Worm (Caenorhabditis elegans) whole organism, mixed stage, embryonic: Measurements from ENCODE around the gene F49H6.8.

Experiments used
- M03D4.4 ChIP-seq: sonication (generic microtip); optimal IDR thresholded peaks from 2 replicates; lab custom pipeline; 2017; ENCODE audit warnings: mild to moderate bottlenecking, missing genetic modification characterization, missing compliant biosample characterization
- bed-3 ChIP-seq: fragments of 200-800 bp; sonication (Bioruptor generic); optimal IDR thresholded peaks from 3 replicates; lab custom pipeline; 2018; ENCODE audit warnings: mild to moderate bottlenecking, missing genetic modification characterization, moderate library complexity, missing compliant biosample characterization
- ceh-39 ChIP-seq: fragments of 150-350 bp; optimal IDR thresholded peaks from 2 replicates; lab custom pipeline; 2014; ENCODE audit warnings: missing biosample characterization, missing genetic modification characterization
- ceh-83 ChIP-seq: fragments of 200-800 bp; sonication (Bioruptor generic); optimal IDR thresholded peaks from 2 replicates; lab custom pipeline; 2018; ENCODE audit warnings: mild to moderate bottlenecking, missing genetic modification characterization, missing compliant biosample characterization
- ces-1 ChIP-seq: fragments of 150-350 bp; optimal IDR thresholded peaks from 2 replicates; lab custom pipeline; 2014; ENCODE audit warnings: missing biosample characterization, missing genetic modification reagents, missing genetic modification characterization
- cnd-1 ChIP-seq: fragments of 200-800 bp; sonication (Bioruptor generic); optimal IDR thresholded peaks from 2 replicates; lab custom pipeline; 2018; ENCODE audit warnings: mild to moderate bottlenecking, missing genetic modification characterization, missing compliant biosample characterization
- drap-1 ChIP-seq: fragments of 200-800 bp; sonication (Bioruptor generic); optimal IDR thresholded peaks from 3 replicates; lab custom pipeline; 2018; ENCODE audit warnings: mild to moderate bottlenecking, missing genetic modification characterization, missing compliant biosample characterization
- elt-1 ChIP-seq: sonication (generic microtip); optimal IDR thresholded peaks from 2 replicates; lab custom pipeline; 2017; ENCODE audit warnings: missing genetic modification characterization, mild to moderate bottlenecking, missing compliant biosample characterization, antibody characterized with exemption, moderate library complexity, borderline replicate concordance; ENCODE audit not compliant: insufficient read depth
- elt-3 ChIP-seq: fragments of 150-350 bp; optimal IDR thresholded peaks from 2 replicates; lab custom pipeline; 2014; ENCODE audit warnings: missing biosample characterization, missing genetic modification characterization
- flh-1 ChIP-seq: fragments of 200-800 bp; sonication (Bioruptor generic); optimal IDR thresholded peaks from 2 replicates; lab custom pipeline; 2018; ENCODE audit warnings: mild to moderate bottlenecking, missing genetic modification characterization, moderate library complexity, missing compliant biosample characterization
- ham-2 ChIP-seq: fragments of 200-800 bp; sonication (Bioruptor generic); optimal IDR thresholded peaks from 2 replicates; lab custom pipeline; 2018; ENCODE audit warnings: mild to moderate bottlenecking, missing genetic modification characterization, missing compliant biosample characterization
- lin-13 ChIP-seq: fragments of 150-350 bp; optimal IDR thresholded peaks from 2 replicates; lab custom pipeline; 2014; ENCODE audit warnings: missing biosample characterization, missing genetic modification characterization
- lin-32 ChIP-seq: fragments of 200-800 bp; sonication (Bioruptor generic); optimal IDR thresholded peaks from 2 replicates; lab custom pipeline; 2018; ENCODE audit warnings: mild to moderate bottlenecking, missing genetic modification characterization, missing compliant biosample characterization
- lsy-2 ChIP-seq: fragments of 150-350 bp; optimal IDR thresholded peaks from 2 replicates; lab custom pipeline; 2014; ENCODE audit warnings: missing biosample characterization, missing genetic modification characterization
- mab-5 ChIP-seq: fragments of 150-350 bp; optimal IDR thresholded peaks from 2 replicates; lab custom pipeline; 2014; ENCODE audit warnings: missing biosample characterization, missing genetic modification characterization
- mep-1 ChIP-seq: fragments of 150-350 bp; optimal IDR thresholded peaks from 2 replicates; lab custom pipeline; 2017; ENCODE audit warnings: missing biosample characterization, missing genetic modification reagents, missing genetic modification characterization, inconsistent platforms
- mls-2 ChIP-seq: sonication (generic microtip); optimal IDR thresholded peaks from 2 replicates; lab custom pipeline; 2016; ENCODE audit warnings: mild to moderate bottlenecking, missing genetic modification characterization, moderate library complexity, missing compliant biosample characterization
- nhr-12 ChIP-seq: fragments of 150-350 bp; optimal IDR thresholded peaks from 2 replicates; lab custom pipeline; 2014; ENCODE audit warnings: missing biosample characterization, missing genetic modification characterization
- nhr-2 ChIP-seq: fragments of 150-350 bp; optimal IDR thresholded peaks from 2 replicates; lab custom pipeline; 2014; ENCODE audit warnings: missing biosample characterization, missing genetic modification characterization
- nhr-237 ChIP-seq: fragments of 150-350 bp; optimal IDR thresholded peaks from 2 replicates; lab custom pipeline; 2014; ENCODE audit warnings: missing biosample characterization, missing genetic modification characterization
- nhr-28 ChIP-seq: fragments of 150-350 bp; optimal IDR thresholded peaks from 2 replicates; lab custom pipeline; 2014; ENCODE audit warnings: missing biosample characterization, missing genetic modification characterization
- pha-4 ChIP-seq: fragments of 150-350 bp; optimal IDR thresholded peaks from 2 replicates; lab custom pipeline; 2018; ENCODE audit warnings: missing biosample characterization, missing genetic modification reagents, missing genetic modification characterization
- sem-2 ChIP-seq: fragments of 200-800 bp; sonication (Bioruptor generic); optimal IDR thresholded peaks from 2 replicates; lab custom pipeline; 2018; ENCODE audit warnings: mild to moderate bottlenecking, missing genetic modification characterization, missing compliant biosample characterization
- sptf-1 ChIP-seq: sonication (generic microtip); optimal IDR thresholded peaks from 2 replicates; lab custom pipeline; 2017; ENCODE audit warnings: mild to moderate bottlenecking, missing genetic modification characterization, moderate library complexity, missing compliant biosample characterization
- tbx-8 ChIP-seq: fragments of 200-800 bp; sonication (Bioruptor generic); optimal IDR thresholded peaks from 2 replicates; lab custom pipeline; 2018; ENCODE audit warnings: mild to moderate bottlenecking, missing genetic modification characterization, moderate library complexity, missing compliant biosample characterization
- unc-120 ChIP-seq: sonication (generic microtip); optimal IDR thresholded peaks from 2 replicates; lab custom pipeline; 2017; ENCODE audit warnings: missing genetic modification characterization, missing compliant biosample characterization; ENCODE audit not compliant: poor library complexity, severe bottlenecking
- unc-39 ChIP-seq: fragments of 150-350 bp; optimal IDR thresholded peaks from 2 replicates; lab custom pipeline; 2014; ENCODE audit warnings: missing biosample characterization, missing genetic modification characterization
- unc-62 ChIP-seq: fragments of 150-350 bp; optimal IDR thresholded peaks from 2 replicates; lab custom pipeline; 2014; ENCODE audit warnings: missing biosample characterization, missing genetic modification reagents, missing genetic modification characterization
- zip-8 ChIP-seq: fragments of 150-350 bp; optimal IDR thresholded peaks from 2 replicates; lab custom pipeline; 2014; ENCODE audit warnings: missing biosample characterization, missing genetic modification characterization
- ztf-11 ChIP-seq: fragments of 150-350 bp; optimal IDR thresholded peaks from 2 replicates; lab custom pipeline; 2014; ENCODE audit warnings: missing biosample characterization, missing genetic modification characterization

Gene F49H6.8

DNA sequence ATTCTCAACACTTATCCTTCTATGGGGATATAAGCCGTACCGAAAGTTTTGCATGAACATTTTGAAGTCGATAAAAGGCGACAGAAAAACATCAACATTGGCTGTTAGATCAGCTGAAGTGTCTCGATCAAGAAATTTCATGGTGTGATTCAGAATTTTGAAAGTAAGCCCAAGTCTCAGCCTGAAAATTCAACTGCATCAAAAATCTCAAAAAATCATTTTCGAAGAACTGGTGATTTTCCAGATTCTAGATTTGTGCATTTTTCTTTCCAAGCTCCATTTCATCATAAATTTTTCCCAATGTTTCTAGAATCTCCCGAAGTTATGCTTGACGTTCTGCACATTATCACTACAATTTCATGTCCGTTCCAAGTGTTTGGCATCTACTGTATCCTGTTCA, 42.2 kb upstream of the F49H6.8 start, which contains the start of gene srh-255:
TSS of gene srh-255 (plus strand) at position 301 of the 400 bp plus-strand sequence.
- TF ChIP-seq lin-32 (no peak), nhr-12 (tag; lab: Kevin White, UChicago) (no peak), nhr-28 (no peak), unc-62 (no peak), pha-4 (tag; lab: Kevin White, UChicago) (no peak), ceh-39 (tag; lab: Kevin White, UChicago) (no peak), flh-1 (no peak), unc-120 (no peak), unc-39 (tag; lab: Kevin White, UChicago) (no peak), ztf-11 (tag; lab: Kevin White, UChicago) (no peak), ces-1 (GFP tag; lab: Kevin White, UChicago) (no peak), tbx-8 (GFP tag; lab: Kevin White, UChicago) (no peak), elt-1 (tag; lab: Kevin White, UChicago) (no peak)

DNA sequence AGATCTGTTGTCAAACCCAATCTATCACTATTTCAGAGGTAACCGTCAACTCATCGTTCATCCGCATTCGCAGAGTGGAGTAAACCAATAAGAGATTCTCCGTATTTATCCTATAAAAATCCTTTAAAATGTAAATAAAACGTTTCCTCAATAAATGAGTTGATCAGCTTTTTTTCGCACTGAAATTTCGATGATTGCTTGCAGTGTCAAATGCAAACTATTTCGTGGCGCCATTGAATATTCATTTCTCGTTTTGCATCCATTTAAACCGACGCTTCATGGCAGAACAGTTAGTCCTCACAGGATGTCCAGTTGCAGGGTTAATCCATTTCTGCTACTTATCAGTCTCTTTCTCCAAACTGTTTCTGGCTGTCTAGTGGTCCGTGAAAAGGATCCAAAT, 39.1 kb upstream of the F49H6.8 start, which contains the start of gene F28B1.9:
TSS of gene F28B1.9 (plus strand) at position 301 of the 400 bp plus-strand sequence.
- TF ChIP-seq pha-4 (tag; lab: Kevin White, UChicago) (no peak), sptf-1 (tag; lab: Kevin White, UChicago) (no peak), nhr-12 (tag; lab: Kevin White, UChicago) (no peak), ztf-11 (tag; lab: Kevin White, UChicago) (no peak), sem-2 (GFP tag; lab: Kevin White, UChicago) (no peak), mep-1 (no peak), ceh-39 (tag; lab: Kevin White, UChicago) (no peak), zip-8 (no peak), M03D4.4 (tag; lab: Kevin White, UChicago) (no peak), tbx-8 (GFP tag; lab: Kevin White, UChicago) (no peak), unc-39 (tag; lab: Kevin White, UChicago) (no peak), ces-1 (GFP tag; lab: Kevin White, UChicago) (no peak), cnd-1 (tag; lab: Kevin White, UChicago) (no peak), ham-2 (no peak), mls-2 (no peak), flh-1 (no peak)

DNA sequence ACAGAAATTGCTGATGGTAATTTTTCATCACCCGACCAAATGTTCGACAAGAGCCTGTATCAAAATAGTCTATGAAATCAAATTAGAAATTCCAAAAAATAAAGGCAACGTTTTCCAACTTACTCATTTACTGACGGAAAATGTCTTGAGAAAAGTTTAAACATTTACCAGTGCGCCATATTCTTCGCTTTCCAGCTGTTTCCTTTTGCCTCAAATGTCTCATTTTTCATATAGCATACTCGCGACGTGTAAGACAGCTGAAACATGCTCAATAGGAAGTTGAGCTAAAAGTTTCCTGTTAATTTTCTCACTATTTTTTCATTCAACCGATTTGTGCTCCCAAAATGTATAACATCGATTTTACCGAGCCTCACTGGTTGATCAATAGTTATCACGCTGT, 37.5 kb upstream of the F49H6.8 start, which contains the start of gene sri-66:
TSS of gene sri-66 (plus strand) at position 301 of the 400 bp plus-strand sequence.
- TF ChIP-seq unc-62 (no peak), ham-2 (no peak), ceh-39 (tag; lab: Kevin White, UChicago) (no peak), lin-13 (tag; lab: Kevin White, UChicago) (no peak), ztf-11 (tag; lab: Kevin White, UChicago) (no peak), sptf-1 (tag; lab: Kevin White, UChicago) (no peak), ceh-83 (no peak), bed-3 (GFP tag; lab: Kevin White, UChicago) (no peak), mls-2 (no peak), unc-39 (tag; lab: Kevin White, UChicago) (no peak)

- TF ChIP-seq M03D4.4 (tag; lab: Kevin White, UChicago) (no peak), unc-39 (tag; lab: Kevin White, UChicago) (no peak), sem-2 (GFP tag; lab: Kevin White, UChicago) (no peak), ham-2 (no peak), bed-3 (GFP tag; lab: Kevin White, UChicago) (no peak), ceh-39 (tag; lab: Kevin White, UChicago) (no peak), nhr-2 (no peak), cnd-1 (tag; lab: Kevin White, UChicago) (no peak), nhr-28 (no peak), lin-32 (no peak), tbx-8 (GFP tag; lab: Kevin White, UChicago) (no peak), mep-1 (no peak), nhr-12 (tag; lab: Kevin White, UChicago) (no peak), pha-4 (tag; lab: Kevin White, UChicago) (no peak), nhr-237 (tag; lab: Kevin White, UChicago) (no peak), zip-8 (no peak), ztf-11 (tag; lab: Kevin White, UChicago) (no peak), ceh-83 (no peak), unc-120 (no peak), drap-1 (GFP tag; lab: Kevin White, UChicago) (no peak)
- TF ChIP-seq, all 35 proteins: peak for 0
These were observed 22.0 kb upstream of the F49H6.8 start, which contains the start of gene F28B1.2 for ce11 chrV:17044500-17044899. TSS of gene F28B1.2 (plus strand) at chrV:17044800.

ce11 chrV:17042263-17042662, 19.8 kb upstream of the F49H6.8 start, which contains the start of gene hpo-33:
TSS of gene hpo-33 (plus strand) at chrV:17042563.
- TF ChIP-seq tbx-8 (GFP tag; lab: Kevin White, UChicago): no peak
- no peak for TF ChIP-seq unc-62
- no peak for TF ChIP-seq zip-8
- no peak for TF ChIP-seq elt-3 (tag; lab: Kevin White, UChicago)
- TF ChIP-seq unc-120: no peak
- TF ChIP-seq mab-5: no peak
- TF ChIP-seq lsy-2: no peak
